Fruit fly (Drosophila melanogaster) whole organism, embryonic: ENCODE measurements around the gene CG32106.

ENCODE experiments used
- Atf6 ChIP-seq: fragments of 200-800 bp; sonication (Bioruptor generic); IDR thresholded peaks from 2 replicates; pipeline ENCODE4 v1.3.6; 2022; ENCODE audit warnings: missing biosample characterization, missing genetic modification characterization
- B-H1 ChIP-seq: fragments of 200-800 bp; sonication (Bioruptor generic); IDR thresholded peaks from 3 replicates; pipeline ENCODE4 v1.3.6; 2022; ENCODE audit warnings: missing biosample characterization, missing genetic modification characterization
- Bteb2 ChIP-seq: fragments of 200-800 bp; sonication (Bioruptor generic); optimal IDR thresholded peaks from 2 replicates; lab custom pipeline; 2016; ENCODE audit warnings: missing biosample characterization, missing genetic modification characterization
- CG12942 ChIP-seq: fragments of 200-800 bp; sonication (Bioruptor generic); optimal IDR thresholded peaks from 3 replicates; lab custom pipeline; 2016; ENCODE audit warnings: missing biosample characterization, missing genetic modification characterization
- CG13424 ChIP-seq: fragments of 200-800 bp; sonication (Bioruptor generic); optimal IDR thresholded peaks from 2 replicates; lab custom pipeline; 2019; ENCODE audit warnings: missing biosample characterization, mild to moderate bottlenecking, missing genetic modification characterization, moderate library complexity
- CG13624 ChIP-seq: fragments of 200-800 bp; sonication (Bioruptor generic); optimal IDR thresholded peaks from 2 replicates; lab custom pipeline; 2016; ENCODE audit warnings: missing biosample characterization, missing genetic modification characterization
- CG14050 ChIP-seq: fragments of 200-800 bp; sonication (Bioruptor generic); IDR thresholded peaks from 3 replicates; pipeline ENCODE4 v1.3.6; 2022; ENCODE audit warnings: missing biosample characterization, missing genetic modification characterization
- CG16863 ChIP-seq: fragments of 200-800 bp; sonication (Bioruptor generic); optimal IDR thresholded peaks from 3 replicates; lab custom pipeline; 2016; ENCODE audit warnings: missing biosample characterization, missing genetic modification characterization
- CG2116 ChIP-seq: fragments of 200-800 bp; sonication (Bioruptor generic); optimal IDR thresholded peaks from 3 replicates; lab custom pipeline; 2018; ENCODE audit warnings: missing biosample characterization, mild to moderate bottlenecking, missing genetic modification characterization
- CG2875 ChIP-seq: fragments of 200-800 bp; sonication (Bioruptor generic); optimal IDR thresholded peaks from 2 replicates; lab custom pipeline; 2017; ENCODE audit warnings: missing biosample characterization, mild to moderate bottlenecking, missing genetic modification characterization, missing genetic modification reagents
- CG30403 ChIP-seq: fragments of 200-800 bp; sonication (Bioruptor generic); optimal IDR thresholded peaks from 3 replicates; lab custom pipeline; 2016; ENCODE audit warnings: missing biosample characterization, missing genetic modification characterization
- CG3065 ChIP-seq: fragments of 200-800 bp; sonication (Bioruptor generic); optimal IDR thresholded peaks from 2 replicates; lab custom pipeline; 2016; ENCODE audit warnings: missing biosample characterization, missing genetic modification characterization
- CG31224 ChIP-seq: fragments of 200-800 bp; sonication (Bioruptor generic); IDR thresholded peaks from 2 replicates; pipeline ENCODE4 v1.3.6; 2022; ENCODE audit warnings: missing biosample characterization, missing genetic modification characterization
- CG3163 ChIP-seq: fragments of 200-800 bp; sonication (Bioruptor generic); optimal IDR thresholded peaks from 3 replicates; lab custom pipeline; 2016; ENCODE audit warnings: missing biosample characterization, missing genetic modification characterization
- CG34224 ChIP-seq: fragments of 200-800 bp; sonication (Bioruptor generic); IDR thresholded peaks from 3 replicates; pipeline ENCODE4 v1.3.6; 2022; ENCODE audit warnings: missing biosample characterization, missing genetic modification characterization; ENCODE audit not compliant: partially characterized antibody
- CG34422 ChIP-seq: fragments of 200-800 bp; sonication (Bioruptor generic); IDR thresholded peaks from 3 replicates; pipeline ENCODE4 v1.3.6; 2022; ENCODE audit warnings: missing biosample characterization, missing genetic modification characterization
- CG3838 ChIP-seq: fragments of 200-800 bp; sonication (Bioruptor generic); optimal IDR thresholded peaks from 3 replicates; lab custom pipeline; 2016; ENCODE audit warnings: missing biosample characterization, missing genetic modification characterization
- CG4404 ChIP-seq: fragments of 200-800 bp; sonication (Bioruptor generic); IDR thresholded peaks from 2 replicates; pipeline ENCODE4 v1.3.6; 2022; ENCODE audit warnings: missing biosample characterization, missing genetic modification characterization
- CG5180 ChIP-seq: fragments of 200-800 bp; sonication (Bioruptor generic); optimal IDR thresholded peaks from 3 replicates; lab custom pipeline; 2017; ENCODE audit warnings: missing biosample characterization, missing genetic modification characterization, mild to moderate bottlenecking, moderate library complexity, missing genetic modification reagents
- CG5245 ChIP-seq: fragments of 200-800 bp; sonication (Bioruptor generic); optimal IDR thresholded peaks from 3 replicates; lab custom pipeline; 2016; ENCODE audit warnings: missing biosample characterization, missing genetic modification characterization
- CG9797 ChIP-seq: fragments of 200-800 bp; sonication (Bioruptor generic); optimal IDR thresholded peaks from 3 replicates; lab custom pipeline; 2018; ENCODE audit warnings: missing biosample characterization, mild to moderate bottlenecking, missing genetic modification characterization
- Dref ChIP-seq: fragments of 200-800 bp; sonication (Bioruptor generic); IDR thresholded peaks from 2 replicates; pipeline ENCODE4 v1.3.6; 2022; ENCODE audit warnings: missing biosample characterization, missing genetic modification characterization
- Hsf ChIP-seq: fragments of 200-800 bp; sonication (Bioruptor generic); optimal IDR thresholded peaks from 3 replicates; lab custom pipeline; 2016; ENCODE audit warnings: missing biosample characterization, missing genetic modification characterization
- Lim3 ChIP-seq: fragments of 200-800 bp; sonication (Bioruptor generic); IDR thresholded peaks from 2 replicates; pipeline ENCODE4 v1.3.6; 2022; ENCODE audit warnings: missing biosample characterization, missing genetic modification characterization
- MESR4 ChIP-seq: fragments of 200-800 bp; sonication (Bioruptor generic); optimal IDR thresholded peaks from 2 replicates; lab custom pipeline; 2018; ENCODE audit warnings: missing biosample characterization, mild to moderate bottlenecking, missing genetic modification characterization, moderate library complexity
- Med ChIP-seq: fragments of 200-800 bp; sonication (Bioruptor generic); peaks from one replicate; lab custom pipeline; 2016; ENCODE audit warnings: missing biosample characterization, missing genetic modification characterization, mild to moderate bottlenecking, inconsistent platforms, moderate library complexity
- NC2β ChIP-seq: fragments of 200-800 bp; sonication (Bioruptor generic); optimal IDR thresholded peaks from 2 replicates; lab custom pipeline; 2016; ENCODE audit warnings: missing biosample characterization, missing genetic modification characterization
- Nf-YA ChIP-seq: fragments of 200-800 bp; sonication (Bioruptor generic); IDR thresholded peaks from 2 replicates; pipeline ENCODE4 v1.3.6; 2022; ENCODE audit warnings: missing biosample characterization, missing genetic modification characterization
- Nf-YC ChIP-seq: fragments of 200-800 bp; optimal IDR thresholded peaks from 3 replicates; lab custom pipeline; 2019; ENCODE audit warnings: missing biosample characterization, mild to moderate bottlenecking, missing genetic modification characterization, moderate library complexity
- Pdp1 ChIP-seq, 2 experiments: fragments of 200-800 bp; sonication (Bioruptor generic); optimal IDR thresholded peaks; 3 replicates each; lab custom pipeline; 2016; ENCODE audit warnings: missing biosample characterization in 2 of 2, missing genetic modification characterization in 2 of 2, mild to moderate bottlenecking in 1 of 2, moderate library complexity in 1 of 2
- Poxn ChIP-seq: fragments of 200-800 bp; sonication (Bioruptor generic); IDR thresholded peaks from 2 replicates; pipeline ENCODE4 v1.3.6; 2022; ENCODE audit warnings: missing biosample characterization, missing genetic modification characterization
- TFAM ChIP-seq: fragments of 200-800 bp; sonication (Bioruptor generic); optimal IDR thresholded peaks from 2 replicates; lab custom pipeline; 2017; ENCODE audit warnings: missing biosample characterization, missing genetic modification characterization, inconsistent platforms
- Tbp ChIP-seq: fragments of >200 bp; optimal IDR thresholded peaks from 2 replicates; lab custom pipeline; 2018; ENCODE audit warnings: missing biosample characterization, missing genetic modification characterization
- ac ChIP-seq: fragments of 200-800 bp; sonication (Bioruptor generic); optimal IDR thresholded peaks from 3 replicates; lab custom pipeline; 2017; ENCODE audit warnings: missing biosample characterization, mild to moderate bottlenecking, missing genetic modification characterization
- ash1 ChIP-seq: fragments of 200-800 bp; sonication (Bioruptor generic); optimal IDR thresholded peaks from 2 replicates; lab custom pipeline; 2018; ENCODE audit warnings: missing biosample characterization, mild to moderate bottlenecking, missing genetic modification characterization
- bbx ChIP-seq: fragments of 200-800 bp; sonication (Bioruptor generic); IDR thresholded peaks from 2 replicates; pipeline ENCODE4 v1.3.6; 2022; ENCODE audit warnings: missing biosample characterization, missing genetic modification characterization; ENCODE audit not compliant: partially characterized antibody
- cg ChIP-seq: fragments of 200-800 bp; sonication (Bioruptor generic); optimal IDR thresholded peaks from 3 replicates; lab custom pipeline; 2019; ENCODE audit warnings: missing biosample characterization, mild to moderate bottlenecking, missing genetic modification characterization, moderate library complexity
- chm ChIP-seq: fragments of 200-800 bp; sonication (Bioruptor generic); IDR thresholded peaks from 2 replicates; pipeline ENCODE4 v1.3.6; 2022; ENCODE audit warnings: missing biosample characterization, missing genetic modification characterization
- eve ChIP-seq, 2 experiments: fragments of >200 bp; optimal IDR thresholded peaks; 2 replicates each; lab custom pipeline; 2017; ENCODE audit warnings: missing biosample characterization in 2 of 2, missing genetic modification characterization in 2 of 2
- fd64A ChIP-seq: fragments of 200-800 bp; sonication (Bioruptor generic); optimal IDR thresholded peaks from 3 replicates; lab custom pipeline; 2018; ENCODE audit warnings: missing biosample characterization, mild to moderate bottlenecking, missing genetic modification characterization
- ftz-f1 ChIP-seq: fragments of 200-800 bp; sonication (Bioruptor generic); optimal IDR thresholded peaks from 2 replicates; lab custom pipeline; 2016; ENCODE audit warnings: missing biosample characterization, missing genetic modification characterization
- kay ChIP-seq: fragments of 200-800 bp; sonication (Bioruptor generic); optimal IDR thresholded peaks from 2 replicates; lab custom pipeline; 2016; ENCODE audit warnings: missing biosample characterization, missing genetic modification characterization
- knrl ChIP-seq: fragments of 200-800 bp; sonication (Bioruptor generic); IDR thresholded peaks from 3 replicates; pipeline ENCODE4 v1.3.6; 2022; ENCODE audit warnings: missing biosample characterization, missing genetic modification characterization; ENCODE audit not compliant: partially characterized antibody
- nau ChIP-seq: fragments of 200-800 bp; sonication (Bioruptor generic); optimal IDR thresholded peaks from 3 replicates; lab custom pipeline; 2017; ENCODE audit warnings: missing biosample characterization, mild to moderate bottlenecking, missing genetic modification characterization, missing genetic modification reagents
- nerfin-1 ChIP-seq: fragments of 200-800 bp; sonication (Bioruptor generic); optimal IDR thresholded peaks from 3 replicates; lab custom pipeline; 2019; ENCODE audit warnings: missing biosample characterization, mild to moderate bottlenecking, missing genetic modification characterization, moderate library complexity
- pzg ChIP-seq: fragments of 200-800 bp; sonication (Bioruptor generic); optimal IDR thresholded peaks from 3 replicates; lab custom pipeline; 2018; ENCODE audit warnings: missing biosample characterization, mild to moderate bottlenecking, missing genetic modification characterization, moderate library complexity
- sens-2 ChIP-seq: fragments of 200-800 bp; sonication (Bioruptor generic); IDR thresholded peaks from 2 replicates; pipeline ENCODE4 v1.3.6; 2022; ENCODE audit warnings: missing biosample characterization, missing genetic modification characterization
- slou ChIP-seq: fragments of 200-800 bp; sonication (Bioruptor generic); optimal IDR thresholded peaks from 3 replicates; lab custom pipeline; 2016; ENCODE audit warnings: missing biosample characterization, missing genetic modification characterization
- tll ChIP-seq, 2 experiments: fragments of 200-800 bp in 1 of 2; fragments of >200 bp in 1 of 2; sonication (Bioruptor generic) in 1 of 2; optimal IDR thresholded peaks; 2 replicates each; lab custom pipeline; 2017 to 2019; ENCODE audit warnings: missing biosample characterization in 2 of 2, missing genetic modification characterization in 2 of 2, mild to moderate bottlenecking in 1 of 2, moderate library complexity in 1 of 2
- tna ChIP-seq: fragments of 200-800 bp; sonication (Bioruptor generic); IDR thresholded peaks from 2 replicates; pipeline ENCODE4 v1.3.6; 2022; ENCODE audit warnings: missing biosample characterization, missing genetic modification characterization; ENCODE audit not compliant: partially characterized antibody
- unc-4 ChIP-seq: fragments of 200-800 bp; sonication (Bioruptor generic); IDR thresholded peaks from 2 replicates; pipeline ENCODE4 v1.3.6; 2022; ENCODE audit warnings: missing biosample characterization, missing genetic modification characterization; ENCODE audit not compliant: partially characterized antibody

The CG32106 gene

dm6 chr3L:12806290-12806743 is 27.8 kb upstream of the CG32106 start (continued):
- TF ChIP-seq unc-4, result peak; percentile 17; the same call in 1 of the 2 replicates
- TF ChIP-seq B-H1 (GFP tag; lab: Robert Waterston, UW), result no peak
- TF ChIP-seq CG16863 (GFP tag; lab: Kevin White, UChicago), result no peak
- peak; percentile 22 for TF ChIP-seq nerfin-1 (tag; lab: Kevin White, UChicago)
- no peak for TF ChIP-seq CG3838 (GFP tag; lab: Kevin White, UChicago)
- no peak for TF ChIP-seq tll (GFP tag; optimal IDR thresholded peaks at IDR 0.05; lab: Kevin White, UChicago)
- no peak for TF ChIP-seq CG5180 (GFP tag; lab: Kevin White, UChicago)
- peak; percentile 79; the same call in 1 of the 2 replicates for TF ChIP-seq chm
- TF ChIP-seq CG2116 (GFP tag; lab: Kevin White, UChicago), result peak; percentile 27
- no peak for TF ChIP-seq slou (GFP tag; lab: Kevin White, UChicago)
- no peak for TF ChIP-seq Dref (GFP tag; lab: Robert Waterston, UW)
- TF ChIP-seq Med (GFP tag; lab: Kevin White, UChicago), result peak; percentile 75
- TF ChIP-seq Pdp1 (GFP tag; optimal IDR thresholded peaks at IDR 0.05; lab: Kevin White, UChicago), result peak in 1 of 2 experiments; percentile 58
- no peak for TF ChIP-seq nau (GFP tag; lab: Kevin White, UChicago)
- TF ChIP-seq CG34224, result no peak
- no peak for TF ChIP-seq sens-2 (GFP tag; lab: Robert Waterston, UW)
- TF ChIP-seq CG31224 (GFP tag; lab: Robert Waterston, UW), result no peak
- no peak for TF ChIP-seq CG13624
- TF ChIP-seq CG14050 (GFP tag; lab: Robert Waterston, UW), result no peak
- TF ChIP-seq Atf6, result no peak
- TF ChIP-seq Lim3 (GFP tag; lab: Robert Waterston, UW), result no peak
- TF ChIP-seq eve (GFP tag; optimal IDR thresholded peaks at IDR 0.05; lab: Kevin White, UChicago), result no peak
- TF ChIP-seq Tbp (GFP tag; lab: Kevin White, UChicago), result no peak
- peak; percentile 40 for TF ChIP-seq CG30403 (GFP tag; lab: Kevin White, UChicago)
- TF ChIP-seq ash1, result no peak
- no peak for TF ChIP-seq CG12942 (GFP tag; lab: Kevin White, UChicago)
- peak; percentile 81 for TF ChIP-seq cg (GFP tag; lab: Kevin White, UChicago)
- TF ChIP-seq CG2875 (GFP tag; lab: Kevin White, UChicago), result no peak
- no peak for TF ChIP-seq fd64A (GFP tag; lab: Kevin White, UChicago)
- no peak for TF ChIP-seq CG4404 (GFP tag; lab: Robert Waterston, UW)
- TF ChIP-seq kay (GFP tag; lab: Kevin White, UChicago), result no peak
- no peak for TF ChIP-seq Nf-YA (GFP tag; lab: Robert Waterston, UW)
- TF ChIP-seq ftz-f1, result no peak
- peak; percentile 45 for TF ChIP-seq Nf-YC
- no peak for TF ChIP-seq CG3065 (GFP tag; lab: Kevin White, UChicago)
- peak; percentile 21 for TF ChIP-seq CG5245
- TF ChIP-seq ac, result no peak
- TF ChIP-seq Bteb2 (GFP tag; lab: Kevin White, UChicago), result no peak
- TF ChIP-seq Poxn (GFP tag; lab: Robert Waterston, UW), result no peak
- no peak for TF ChIP-seq TFAM (GFP tag; lab: Kevin White, UChicago)
- TF ChIP-seq Hsf (GFP tag; lab: Kevin White, UChicago), result no peak

dm6 chr3L:12805660-12806289 is 27.3 kb upstream of the CG32106 start, which contains the start of gene Sap130:
Gene Sap130 (plus strand): TSS chr3L:12805902.
- TF ChIP-seq NC2β, result peak; percentile 5
- TF ChIP-seq knrl (GFP tag; lab: Robert Waterston, UW), result 0 out of 3 replicates have a peak, but pooled peaks have one; percentile 13
- TF ChIP-seq CG9797 (GFP tag; lab: Kevin White, UChicago), result peak; percentile 30
- TF ChIP-seq tna, result 0 out of 2 replicates have a peak, but pooled peaks have one; percentile 20
- 0 out of 3 replicates have a peak, but pooled peaks have one; percentile 64 for TF ChIP-seq CG34422 (GFP tag; lab: Robert Waterston, UW)
- TF ChIP-seq bbx (GFP tag; lab: Robert Waterston, UW), result 0 out of 2 replicates have a peak, but pooled peaks have one; percentile 5
- TF ChIP-seq CG13424 (tag; lab: Kevin White, UChicago), result no peak
- TF ChIP-seq MESR4 (GFP tag; lab: Kevin White, UChicago), result peak; percentile 75
- TF ChIP-seq CG3163 (GFP tag; lab: Kevin White, UChicago), result peak; percentile 31
- peak; percentile 32 for TF ChIP-seq pzg (GFP tag; lab: Kevin White, UChicago)
